Worm (Caenorhabditis elegans) whole organism, late embryonic: ENCODE results near the gene npl-10.

Experiments
- hlh-8 ChIP-seq: sonication (generic microtip); optimal IDR thresholded peaks from 2 replicates; lab custom pipeline; 2016; ENCODE audit warnings: missing genotype, missing genetic modification characterization, missing compliant biosample characterization
- sdc-2 ChIP-seq: sonication (generic microtip); optimal IDR thresholded peaks from 2 replicates; lab custom pipeline; 2016; ENCODE audit warnings: missing genotype, missing genetic modification characterization, missing compliant biosample characterization
- tbx-7 ChIP-seq: sonication (generic microtip); optimal IDR thresholded peaks from 2 replicates; lab custom pipeline; 2016; ENCODE audit warnings: missing genotype, missing genetic modification characterization, missing compliant biosample characterization

DNA sequence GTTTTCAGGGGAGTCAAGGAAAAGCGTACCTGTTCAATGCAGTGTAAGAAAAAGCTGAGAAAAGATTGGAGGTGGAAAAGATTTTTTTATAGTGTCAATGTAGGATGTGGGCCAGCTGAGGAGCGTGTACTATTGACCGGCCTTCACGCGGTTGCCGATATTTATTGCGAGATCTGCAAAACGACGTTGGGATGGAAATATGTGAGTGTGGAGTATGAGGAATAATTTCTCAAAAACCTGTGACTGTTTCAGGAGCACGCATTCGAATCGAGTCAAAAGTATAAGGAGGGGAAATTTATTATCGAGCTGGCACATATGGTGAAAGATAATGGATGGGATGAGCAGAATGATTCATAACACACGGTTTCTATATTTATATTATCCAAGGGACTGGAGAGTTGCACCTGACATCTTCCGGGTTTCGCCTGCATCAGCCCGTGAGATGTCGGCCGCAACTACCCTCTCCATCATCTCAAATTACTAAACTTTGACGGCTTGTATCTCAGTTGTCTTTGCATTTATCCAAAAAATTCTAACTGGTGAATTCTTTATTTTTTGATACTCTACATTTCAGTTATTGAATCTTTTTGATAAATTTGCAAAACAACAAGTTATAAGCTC is 21.5 kb upstream of the npl-10 start:
- TF ChIP-seq hlh-8 (tag; lab: Kevin White, UChicago) (no peak), tbx-7 (no peak), sdc-2 (tag; lab: Kevin White, UChicago) (no peak)
